Fruit fly (Drosophila melanogaster) whole organism, adult: ENCODE data around the gene Papst2.

Experiments
- CG11617 ChIP-seq: fragments of 200-800 bp; sonication (Bioruptor generic); optimal IDR thresholded peaks from 2 replicates; lab custom pipeline; 2017; ENCODE audit warnings: mild to moderate bottlenecking, missing biosample characterization, missing genetic modification reagents, missing genetic modification characterization
- CG12768 ChIP-seq: fragments of 200-800 bp; sonication (Bioruptor generic); optimal IDR thresholded peaks from 2 replicates; lab custom pipeline; 2017; ENCODE audit warnings: missing biosample characterization, missing genetic modification characterization, mild to moderate bottlenecking, moderate library complexity, missing genetic modification reagents
- CG14711 ChIP-seq: fragments of 200-800 bp; sonication (Bioruptor generic); optimal IDR thresholded peaks from 2 replicates; lab custom pipeline; 2018; ENCODE audit warnings: missing biosample characterization, mild to moderate bottlenecking, missing genetic modification characterization, moderate library complexity
- CG1620 ChIP-seq: fragments of 200-800 bp; sonication (Bioruptor generic); optimal IDR thresholded peaks from 2 replicates; lab custom pipeline; 2016; ENCODE audit warnings: missing biosample characterization, missing genetic modification characterization
- CG33017 ChIP-seq: fragments of 200-800 bp; sonication (Bioruptor generic); optimal IDR thresholded peaks from 2 replicates; lab custom pipeline; 2018; ENCODE audit warnings: missing biosample characterization, mild to moderate bottlenecking, missing genetic modification characterization, moderate library complexity
- CG5204 ChIP-seq: fragments of 200-800 bp; sonication (Bioruptor generic); optimal IDR thresholded peaks from 2 replicates; lab custom pipeline; 2016; ENCODE audit warnings: missing biosample characterization, missing genetic modification characterization
- CG7101 ChIP-seq: fragments of 200-800 bp; sonication (Bioruptor generic); optimal IDR thresholded peaks from 2 replicates; lab custom pipeline; 2018; ENCODE audit warnings: missing biosample characterization, mild to moderate bottlenecking, missing genetic modification characterization, moderate library complexity
- Crg-1 ChIP-seq: fragments of 200-800 bp; sonication (Bioruptor generic); optimal IDR thresholded peaks from 2 replicates; lab custom pipeline; 2016; ENCODE audit warnings: missing biosample characterization, missing genetic modification characterization
- Hr96 ChIP-seq: fragments of 200-800 bp; sonication (Bioruptor generic); optimal IDR thresholded peaks from 2 replicates; lab custom pipeline; 2016; ENCODE audit warnings: missing biosample characterization, missing genetic modification characterization
- Mnt ChIP-seq: fragments of 200-800 bp; sonication (Bioruptor generic); optimal IDR thresholded peaks from 2 replicates; lab custom pipeline; 2016; ENCODE audit warnings: missing biosample characterization, mild to moderate bottlenecking, missing genetic modification characterization
- bab1 ChIP-seq: fragments of 200-800 bp; sonication (Bioruptor generic); optimal IDR thresholded peaks from 3 replicates; lab custom pipeline; 2019; ENCODE audit warnings: missing biosample characterization, mild to moderate bottlenecking, missing genetic modification characterization, moderate library complexity
- cic ChIP-seq: fragments of 200-800 bp; sonication (Bioruptor generic); optimal IDR thresholded peaks from 2 replicates; lab custom pipeline; 2017; ENCODE audit warnings: missing biosample characterization, mild to moderate bottlenecking, missing genetic modification characterization, moderate library complexity
- kay ChIP-seq: fragments of 200-800 bp; sonication (Bioruptor generic); peaks from one replicate; lab custom pipeline; 2016; ENCODE audit warnings: missing biosample characterization, missing genetic modification characterization, borderline replicate concordance
- ovo ChIP-seq: fragments of 200-800 bp; sonication (Bioruptor generic); optimal IDR thresholded peaks from 2 replicates; lab custom pipeline; 2016; ENCODE audit warnings: missing biosample characterization, missing genetic modification characterization
- pad ChIP-seq: fragments of 200-800 bp; sonication (Bioruptor generic); optimal IDR thresholded peaks from 3 replicates; lab custom pipeline; 2017; ENCODE audit warnings: missing biosample characterization, missing genetic modification characterization, mild to moderate bottlenecking, moderate library complexity, missing genetic modification reagents
- tj ChIP-seq: fragments of 200-800 bp; sonication (Bioruptor generic); optimal IDR thresholded peaks from 3 replicates; lab custom pipeline; 2017; ENCODE audit warnings: missing biosample characterization, mild to moderate bottlenecking, missing genetic modification characterization, moderate library complexity

The Papst2 gene

DNA sequence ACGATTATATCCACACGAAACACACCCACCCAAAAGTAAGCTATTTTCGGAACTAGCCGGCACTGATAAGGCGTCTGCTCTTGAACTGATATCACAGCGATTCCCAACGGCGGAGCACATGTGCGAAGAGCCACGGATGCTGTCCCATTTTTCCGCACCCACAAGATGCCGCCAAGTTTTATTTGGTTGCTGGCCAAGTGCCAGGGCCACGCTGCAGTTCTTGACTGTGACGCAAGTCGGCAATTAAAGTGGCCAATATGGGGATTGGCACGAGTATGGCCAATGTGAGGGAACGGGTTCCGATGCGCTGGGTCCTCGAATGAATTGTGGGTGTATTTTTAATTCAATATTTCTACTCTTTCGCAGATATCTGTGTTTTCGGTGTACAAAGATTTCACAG lies 11.3 kb downstream of the Papst2 start:
- peak; percentile 88 for TF ChIP-seq Mnt (GFP tag; lab: Kevin White, UChicago)
- TF ChIP-seq cic (GFP tag; lab: Kevin White, UChicago): no peak
- TF ChIP-seq CG5204 (GFP tag; lab: Kevin White, UChicago): no peak
- TF ChIP-seq Hr96: peak; percentile 32

DNA sequence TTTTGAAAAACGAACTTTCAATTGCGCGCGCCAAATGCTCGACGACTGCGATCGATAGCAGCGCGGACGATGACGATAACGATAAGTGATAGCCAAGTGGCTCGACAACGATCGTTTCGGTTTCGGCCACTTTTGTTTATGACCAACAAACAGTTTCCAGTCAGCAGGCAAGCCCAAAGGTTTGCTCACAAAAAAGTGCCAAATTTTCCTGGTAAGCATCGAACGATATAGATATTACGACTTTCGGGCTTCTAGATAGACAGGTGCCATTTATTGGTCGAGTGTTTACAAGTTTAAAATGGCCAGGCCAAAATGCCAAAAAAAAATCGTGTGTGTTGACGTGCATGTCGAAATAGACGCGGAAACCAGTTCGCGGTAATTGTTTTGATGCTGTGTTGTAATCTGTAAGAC lies 12.9 kb downstream of the Papst2 start, which contains the start of gene CG7724:
Gene CG7724, plus strand, starts transcription at position 147 of the 411 bp plus-strand sequence.
- TF ChIP-seq pad (GFP tag; lab: Kevin White, UChicago) (no peak), CG11617 (no peak), CG14711 (no peak), CG1620 (no peak), Crg-1 (GFP tag; lab: Kevin White, UChicago) (no peak), bab1 (GFP tag; lab: Kevin White, UChicago) (no peak), kay (GFP tag; lab: Kevin White, UChicago) (no peak), CG33017 (tag; lab: Kevin White, UChicago) (no peak), tj (GFP tag; lab: Kevin White, UChicago) (no peak), CG12768 (no peak), CG5204 (GFP tag; lab: Kevin White, UChicago) (no peak), CG7101 (no peak)

DNA sequence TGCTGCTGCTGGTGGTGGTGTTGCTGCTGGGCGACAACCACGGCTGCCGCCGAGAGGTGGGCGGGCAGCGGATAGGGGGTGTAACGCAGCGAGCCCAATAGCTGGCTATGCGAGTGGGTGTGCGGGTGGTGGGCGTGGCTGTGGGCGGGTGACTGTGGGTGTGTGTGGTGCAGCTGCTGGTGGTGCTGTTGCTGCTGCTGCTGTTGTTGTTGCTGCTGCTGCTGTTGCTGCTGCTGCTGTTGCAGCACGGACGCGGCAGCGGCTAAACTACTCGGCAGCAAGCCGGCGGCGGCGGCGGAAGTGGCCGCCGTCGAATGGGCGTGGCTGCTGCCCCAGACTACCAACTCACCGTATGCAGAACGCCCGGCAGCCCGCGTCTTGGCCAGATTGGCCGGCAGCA lies 34.7 kb downstream of the Papst2 start:
- TF ChIP-seq CG5204 (GFP tag; lab: Kevin White, UChicago) (no peak), CG1620 (no peak), ovo (GFP tag; lab: Kevin White, UChicago) (no peak), CG33017 (tag; lab: Kevin White, UChicago) (no peak), Mnt (GFP tag; lab: Kevin White, UChicago) (no peak)
